Worm (Caenorhabditis elegans): ENCODE results near the gene C17G1.5.

ce11 chrX:9921257-9921656, 17.3 kb upstream of the C17G1.5 start, which contains the start of gene C17G1.2:
- no peak for TF ChIP-seq unc-62 (GFP tag; optimal IDR thresholded peaks at IDR 0.05)
- TF ChIP-seq dpl-1 (GFP tag; optimal IDR thresholded peaks at IDR 0.05) = no peak

Measured in whole organism, young adult.